Worm (Caenorhabditis elegans) whole organism, L4 larva: Measurements from ENCODE around the gene srj-23.
A peak's percentile ranks its signal among the peaks of the same experiment; 100 is the strongest.

ENCODE experiments used
- D1046.2 ChIP-seq: fragments of 200-800 bp; sonication (Bioruptor generic); IDR thresholded peaks from 2 replicates; pipeline ENCODE4 v1.3.6; 2022; ENCODE audit warnings: missing genetic modification characterization, missing compliant biosample characterization
- F10B5.3 ChIP-seq: sonication (generic microtip); optimal IDR thresholded peaks from 2 replicates; lab custom pipeline; 2016; ENCODE audit warnings: mild to moderate bottlenecking, missing genetic modification characterization, missing compliant biosample characterization
- F26F4.8 ChIP-seq: fragments of 200-800 bp; sonication (Bioruptor generic); conservative IDR thresholded peaks from 2 replicates; pipeline ENCODE4 v1.3.6; 2022; ENCODE audit warnings: missing genetic modification characterization, missing compliant biosample characterization
- F37D6.2 ChIP-seq: sonication (generic microtip); optimal IDR thresholded peaks from 2 replicates; lab custom pipeline; 2016; ENCODE audit warnings: mild to moderate bottlenecking, missing genetic modification characterization, missing compliant biosample characterization
- Y5F2A.4 ChIP-seq: fragments of 200-800 bp; sonication (Bioruptor generic); optimal IDR thresholded peaks from 2 replicates; lab custom pipeline; 2018; ENCODE audit warnings: mild to moderate bottlenecking, missing genetic modification characterization, missing compliant biosample characterization
- ZK337.2 ChIP-seq: fragments of 200-800 bp; sonication (Bioruptor generic); IDR thresholded peaks from 2 replicates; pipeline ENCODE4 v1.3.6; 2022; ENCODE audit warnings: missing genetic modification reagents, missing genetic modification characterization, missing compliant biosample characterization
- aha-1 ChIP-seq: fragments of 150-350 bp; peaks from one replicate; lab custom pipeline; 2014; ENCODE audit warnings: missing biosample characterization, missing genetic modification characterization
- aly-2 ChIP-seq: sonication (generic microtip); optimal IDR thresholded peaks from 2 replicates; lab custom pipeline; 2018; ENCODE audit warnings: missing biosample characterization, missing genetic modification characterization
- ama-1 ChIP-seq: fragments of 150-350 bp; optimal IDR thresholded peaks from 2 replicates; lab custom pipeline; 2014; ENCODE audit warnings: inconsistent platforms, mixed read lengths
- ceh-28 ChIP-seq: fragments of 150-350 bp; optimal IDR thresholded peaks from 2 replicates; lab custom pipeline; 2014; ENCODE audit warnings: missing biosample characterization, missing genetic modification reagents, missing genetic modification characterization
- ceh-62 ChIP-seq: sonication (generic microtip); optimal IDR thresholded peaks from 2 replicates; lab custom pipeline; 2017; ENCODE audit warnings: missing biosample characterization, missing genetic modification characterization
- ces-1 ChIP-seq: fragments of 150-350 bp; sonication (generic microtip); optimal IDR thresholded peaks from 4 replicates; lab custom pipeline; 2014; ENCODE audit warnings: missing biosample characterization, missing genetic modification reagents, missing genetic modification characterization
- dmd-9 ChIP-seq: fragments of 200-800 bp; sonication (Bioruptor generic); IDR thresholded peaks from 2 replicates; pipeline ENCODE4 v1.3.6; 2022; ENCODE audit warnings: missing genetic modification reagents, missing genetic modification characterization, missing compliant biosample characterization
- duxl-1 ChIP-seq: sonication (generic microtip); optimal IDR thresholded peaks from 2 replicates; lab custom pipeline; 2016; ENCODE audit warnings: mild to moderate bottlenecking, missing genetic modification characterization, moderate library complexity, missing compliant biosample characterization; ENCODE audit not compliant: poor library complexity
- hlh-11 ChIP-seq: fragments of 200-800 bp; sonication (Bioruptor generic); optimal IDR thresholded peaks from 2 replicates; lab custom pipeline; 2018; ENCODE audit warnings: mild to moderate bottlenecking, missing genetic modification characterization, missing compliant biosample characterization
- jun-1 ChIP-seq: fragments of 150-350 bp; optimal IDR thresholded peaks from 2 replicates; lab custom pipeline; 2014; ENCODE audit warnings: missing biosample characterization, missing genetic modification reagents, missing genetic modification characterization
- mdl-1 ChIP-seq, 2 experiments: fragments of 150-350 bp in 1 of 2; sonication (generic microtip) in 1 of 2; optimal IDR thresholded peaks; 2 replicates each; lab custom pipeline; 2014 to 2017; ENCODE audit warnings: missing biosample characterization in 2 of 2, missing genetic modification characterization in 2 of 2
- nhr-10 ChIP-seq: fragments of 150-350 bp; optimal IDR thresholded peaks from 2 replicates; lab custom pipeline; 2014; ENCODE audit warnings: missing biosample characterization, missing genetic modification characterization
- nhr-237 ChIP-seq: sonication (generic microtip); optimal IDR thresholded peaks from 2 replicates; lab custom pipeline; 2017; ENCODE audit warnings: missing biosample characterization, missing genetic modification characterization
- nhr-25 ChIP-seq: sonication (generic microtip); optimal IDR thresholded peaks from 2 replicates; lab custom pipeline; 2017; ENCODE audit warnings: missing genetic modification characterization, mild to moderate bottlenecking, missing compliant biosample characterization, antibody characterized with exemption, moderate library complexity, borderline replicate concordance; ENCODE audit not compliant: insufficient read depth
- nhr-6 ChIP-seq: fragments of 150-350 bp; optimal IDR thresholded peaks from 2 replicates; lab custom pipeline; 2014; ENCODE audit warnings: missing biosample characterization, missing genetic modification characterization
- pha-4 ChIP-seq, 2 experiments: fragments of 150-350 bp in 1 of 2; fragments of 200-800 bp in 1 of 2; sonication (Bioruptor generic) in 1 of 2; IDR thresholded peaks in 1 of 2; optimal IDR thresholded peaks in 1 of 2; 2 replicates each; pipeline versions ENCODE4 v1.3.6 to Lab custom; 2014 to 2022; ENCODE audit warnings: missing genetic modification characterization in 2 of 2, missing genetic modification reagents in 2 of 2, missing biosample characterization in 1 of 2, missing compliant biosample characterization in 1 of 2
- php-3 ChIP-seq: fragments of 200-800 bp; sonication (Bioruptor generic); IDR thresholded peaks from 2 replicates; pipeline ENCODE4 v1.3.6; 2022; ENCODE audit warnings: missing genetic modification reagents, missing genetic modification characterization, missing compliant biosample characterization
- sdz-12 ChIP-seq: fragments of 200-800 bp; sonication (Bioruptor generic); optimal IDR thresholded peaks from 2 replicates; lab custom pipeline; 2018; ENCODE audit warnings: mild to moderate bottlenecking, missing genetic modification characterization, missing compliant biosample characterization
- spr-1 ChIP-seq: sonication (generic microtip); optimal IDR thresholded peaks from 2 replicates; lab custom pipeline; 2016; ENCODE audit warnings: mild to moderate bottlenecking, missing genetic modification characterization, missing compliant biosample characterization
- unc-62 ChIP-seq, 3 experiments: fragments of 150-350 bp in 1 of 3; sonication (generic microtip); optimal IDR thresholded peaks in 2 of 3; peaks in 1 of 3; 1 replicate in 1 of 3; 2 replicates in 2 of 3; lab custom pipeline; 2014 to 2017; ENCODE audit warnings: missing biosample characterization in 3 of 3, missing genetic modification characterization in 3 of 3, missing genetic modification reagents in 3 of 3, missing genotype in 1 of 3
- zag-1 ChIP-seq: fragments of 150-350 bp; optimal IDR thresholded peaks from 2 replicates; lab custom pipeline; 2014; ENCODE audit warnings: missing biosample characterization, missing genetic modification characterization
- zfp-2 ChIP-seq: sonication (generic microtip); optimal IDR thresholded peaks from 2 replicates; lab custom pipeline; 2016; ENCODE audit warnings: mild to moderate bottlenecking, missing genetic modification characterization, missing compliant biosample characterization
- ztf-11 ChIP-seq: fragments of 150-350 bp; optimal IDR thresholded peaks from 2 replicates; lab custom pipeline; 2014; ENCODE audit warnings: missing biosample characterization, missing genetic modification characterization
- ztf-7 ChIP-seq: fragments of 150-350 bp; optimal IDR thresholded peaks from 2 replicates; lab custom pipeline; 2014; ENCODE audit warnings: missing biosample characterization, missing genetic modification characterization

The srj-23 gene

ce11 chrV:1494469-1494868, 43.0 kb downstream of the srj-23 start, which contains the start of gene spig-7:
spig-7 (plus strand) TSS chrV:1494769.
- no peak for TF ChIP-seq D1046.2 (GFP tag; lab: Robert Waterston, UW)
- TF ChIP-seq duxl-1 (tag; lab: Kevin White, UChicago) = no peak
- no peak for TF ChIP-seq spr-1 (tag; lab: Kevin White, UChicago)
- TF ChIP-seq aha-1 (tag; lab: Kevin White, UChicago) = no peak
- TF ChIP-seq ceh-62 (tag; lab: Kevin White, UChicago) = no peak
- TF ChIP-seq ztf-11 (tag; lab: Kevin White, UChicago) = no peak
- TF ChIP-seq nhr-6 (tag; lab: Kevin White, UChicago) = no peak
- no peak for TF ChIP-seq nhr-10 (tag; lab: Kevin White, UChicago)
- no peak for TF ChIP-seq ama-1
- no peak for TF ChIP-seq ces-1 (GFP tag; lab: Kevin White, UChicago)
- no peak for TF ChIP-seq mdl-1 (tag; optimal IDR thresholded peaks at IDR 0.05; lab: Kevin White, UChicago)
- TF ChIP-seq sdz-12 (GFP tag; lab: Kevin White, UChicago) = no peak
- no peak for TF ChIP-seq nhr-25 (tag; lab: Kevin White, UChicago)

- no peak for TF ChIP-seq ztf-7 (tag; lab: Kevin White, UChicago)
- no peak for TF ChIP-seq spr-1 (tag; lab: Kevin White, UChicago)
- no peak for TF ChIP-seq F37D6.2
- TF ChIP-seq aly-2 (tag; lab: Kevin White, UChicago) = no peak
- TF ChIP-seq F26F4.8 = no peak
- TF ChIP-seq nhr-237 (tag; lab: Kevin White, UChicago) = no peak
- TF ChIP-seq zag-1 (tag; lab: Kevin White, UChicago) = no peak
- no peak for TF ChIP-seq ZK337.2 (GFP tag; lab: Robert Waterston, UW)
- no peak for TF ChIP-seq ama-1
- TF ChIP-seq F10B5.3 (tag; lab: Kevin White, UChicago) = no peak
- no peak for TF ChIP-seq dmd-9
- no peak for TF ChIP-seq sdz-12 (GFP tag; lab: Kevin White, UChicago)
- TF ChIP-seq zfp-2 = no peak
- TF ChIP-seq Y5F2A.4 (GFP tag; lab: Kevin White, UChicago) = no peak
- TF ChIP-seq pha-4 (GFP tag; IDR thresholded peaks at IDR 0.05; lab: Robert Waterston, UW) = no peak
- no peak for TF ChIP-seq pha-4 (tag; optimal IDR thresholded peaks at IDR 0.05; lab: Kevin White, UChicago)
- no peak for TF ChIP-seq jun-1
Measured at ce11 chrV:1495334-1495733, 43.9 kb downstream of the srj-23 start, which contains the start of gene C38C3.3. C38C3.3 (plus strand) TSS chrV:1495634.

ce11 chrV:1495752-1496151, 44.3 kb downstream of the srj-23 start:
- TF ChIP-seq ceh-28 (tag; lab: Kevin White, UChicago) (peak; percentile 94), hlh-11 (tag; lab: Kevin White, UChicago) (no peak)
- TF ChIP-seq, all 104 proteins: peak for 1

ce11 chrV:1499140-1499539, 47.7 kb downstream of the srj-23 start, which contains the start of gene sru-27:
sru-27 (plus strand) TSS chrV:1499440.
- TF ChIP-seq unc-62 (GFP tag; optimal IDR thresholded peaks at IDR 0.05 in 1 of 2; lab: Kevin White, UChicago) = peak in 1 of 2 experiments; percentile 23
- no peak for TF ChIP-seq unc-62 (tag; optimal IDR thresholded peaks at IDR 0.05; lab: Kevin White, UChicago)
- no peak for TF ChIP-seq php-3 (GFP tag; lab: Robert Waterston, UW)
